Fruit fly (Drosophila melanogaster): ENCODE measurements around the gene CG14563.

CG14563 gene

DNA sequence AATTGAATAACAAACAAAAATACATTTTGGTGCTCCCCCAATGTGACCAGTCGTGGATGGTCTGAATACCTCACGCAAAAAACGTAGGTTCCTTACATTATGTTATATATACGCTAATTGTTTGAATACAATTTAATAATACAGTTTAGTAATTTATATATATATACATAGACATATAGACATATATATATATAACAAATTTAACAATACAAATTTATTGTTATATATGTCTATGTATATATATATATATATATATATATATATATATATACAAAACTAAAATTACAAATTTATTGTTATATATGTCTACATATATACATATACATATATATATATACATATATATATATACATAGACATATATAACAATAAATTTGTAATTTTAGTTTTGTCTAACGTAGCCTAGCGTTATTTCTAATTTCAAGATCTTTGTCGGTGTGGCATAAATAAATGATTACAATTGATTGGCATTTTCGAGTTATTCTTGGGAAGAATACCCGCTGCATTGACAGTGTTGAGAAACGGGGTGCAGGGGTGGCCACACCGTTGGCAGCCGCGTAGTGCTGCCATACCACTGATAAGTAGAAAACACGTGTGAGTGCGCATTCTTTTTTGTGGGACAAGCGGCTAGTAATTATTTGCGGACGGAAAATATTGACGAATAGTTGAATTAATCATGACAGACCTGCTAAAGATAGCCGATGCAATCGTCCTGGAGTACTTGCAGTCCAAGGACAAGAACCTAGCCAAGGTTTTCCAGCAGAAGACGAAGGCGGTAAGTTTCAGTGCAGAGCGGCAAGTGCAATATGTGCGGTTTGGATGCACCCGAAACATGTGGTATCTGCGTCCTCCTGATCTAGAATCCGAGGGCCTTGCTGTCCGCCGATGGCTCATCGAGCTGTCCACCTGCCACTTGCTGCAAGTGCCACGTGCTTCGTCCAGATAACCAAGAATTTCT is 9.7 kb downstream of the CG14563 start, which contains the start of the genes CG7148 and Nopp140 (continued):
- TF ChIP-seq CG6791 (GFP tag; IDR thresholded peaks at IDR 0.05; ENCODE audit: partially characterized antibody): no peak
- peak; percentile 87 for TF ChIP-seq CG1603 (tag; optimal IDR thresholded peaks at IDR 0.05)
- peak; percentile 61 for TF ChIP-seq CG12155 (GFP tag; optimal IDR thresholded peaks at IDR 0.05)
- TF ChIP-seq Xbp1 (GFP tag; optimal IDR thresholded peaks at IDR 0.05): peak; percentile 83
- peak; percentile 3 for TF ChIP-seq CG12219 (GFP tag; optimal IDR thresholded peaks at IDR 0.05)
- TF ChIP-seq zfh2 (GFP tag; optimal IDR thresholded peaks at IDR 0.05): peak; percentile 69
- peak; percentile 40 for TF ChIP-seq p53 (GFP tag; optimal IDR thresholded peaks at IDR 0.05)
- no peak for TF ChIP-seq Neu2 (GFP tag; optimal IDR thresholded peaks at IDR 0.05; ENCODE audit: borderline replicate concordance)
- peak; percentile 71 for TF ChIP-seq sd (tag; optimal IDR thresholded peaks at IDR 0.05)
- TF ChIP-seq HHEX (GFP tag; optimal IDR thresholded peaks at IDR 0.05): peak; percentile 47
- peak; percentile 55 for TF ChIP-seq slou (GFP tag; optimal IDR thresholded peaks at IDR 0.05)
- TF ChIP-seq CG13894 (tag; optimal IDR thresholded peaks at IDR 0.05): peak; percentile 72
- TF ChIP-seq unc-4 (GFP tag; IDR thresholded peaks at IDR 0.05; ENCODE audit: partially characterized antibody): no peak
- TF ChIP-seq CG10431 (GFP tag; optimal IDR thresholded peaks at IDR 0.05): no peak
- TF ChIP-seq so (GFP tag; IDR thresholded peaks at IDR 0.05): 0 out of 3 replicates have a peak, but pooled peaks have one; percentile 55
- TF ChIP-seq CG16863 (GFP tag; optimal IDR thresholded peaks at IDR 0.05): no peak
- peak; percentile 57 for TF ChIP-seq CG1602 (GFP tag; optimal IDR thresholded peaks at IDR 0.05)
- TF ChIP-seq sr (GFP tag; IDR thresholded peaks at IDR 0.05): peak; percentile 8; the same call in 1 of the 3 replicates
- TF ChIP-seq unpg (GFP tag; optimal IDR thresholded peaks at IDR 0.05): peak; percentile 63
- no peak for TF ChIP-seq sens-2 (GFP tag; IDR thresholded peaks at IDR 0.05)
- TF ChIP-seq Tbp (GFP tag; optimal IDR thresholded peaks at IDR 0.05): no peak
- peak; percentile 64; the same call in 2 of the 3 replicates for TF ChIP-seq otp (GFP tag; IDR thresholded peaks at IDR 0.05)
- TF ChIP-seq Lpt (GFP tag; optimal IDR thresholded peaks at IDR 0.05): no peak
- 0 out of 2 replicates have a peak, but pooled peaks have one; percentile 37 for TF ChIP-seq CG14014 (GFP tag; IDR thresholded peaks at IDR 0.05)
- peak; percentile 67 for TF ChIP-seq Fer3 (tag; optimal IDR thresholded peaks at IDR 0.05)
- peak; percentile 10 for TF ChIP-seq CG1792 (GFP tag; optimal IDR thresholded peaks at IDR 0.05)
- TF ChIP-seq cg (GFP tag; optimal IDR thresholded peaks at IDR 0.05): no peak
- TF ChIP-seq dpn (GFP tag; optimal IDR thresholded peaks at IDR 0.05): peak; percentile 62 to 70
- peak; percentile 54 for TF ChIP-seq fd3F (GFP tag; optimal IDR thresholded peaks at IDR 0.05)
- no peak for TF ChIP-seq pan (optimal IDR thresholded peaks at IDR 0.05)
- TF ChIP-seq pan (GFP tag; optimal IDR thresholded peaks at IDR 0.05 in 1 of 2, IDR thresholded peaks at IDR 0.05 in 1 of 2): peak in 1 of 2 experiments; percentile 65
- no peak for TF ChIP-seq h (optimal IDR thresholded peaks at IDR 0.05)
- peak; percentile 83 for TF ChIP-seq CG32532 (GFP tag; IDR thresholded peaks at IDR 0.05)
- TF ChIP-seq btn (GFP tag; optimal IDR thresholded peaks at IDR 0.05): no peak
- TF ChIP-seq CG6854 (GFP tag; optimal IDR thresholded peaks at IDR 0.05): no peak
- TF ChIP-seq nerfin-2 (GFP tag; IDR thresholded peaks at IDR 0.05; ENCODE audit: partially characterized antibody): no peak
- peak; percentile 71; the same call in 2 of the 3 replicates for TF ChIP-seq zfh1 (GFP tag; IDR thresholded peaks at IDR 0.05)
- peak; percentile 87 for TF ChIP-seq ci (GFP tag; IDR thresholded peaks at IDR 0.05)
- TF ChIP-seq Hsf (GFP tag; optimal IDR thresholded peaks at IDR 0.05): peak; percentile 66
- peak; percentile 72 for TF ChIP-seq gem (tag; optimal IDR thresholded peaks at IDR 0.05)
- TF ChIP-seq kay (GFP tag; optimal IDR thresholded peaks at IDR 0.05): peak; percentile 1
- peak; percentile 64 for TF ChIP-seq CG7786 (GFP tag; optimal IDR thresholded peaks at IDR 0.05)
- TF ChIP-seq Trl (optimal IDR thresholded peaks at IDR 0.05): no peak
- TF ChIP-seq Trl (GFP tag; optimal IDR thresholded peaks at IDR 0.05): peak; percentile 70
- TF ChIP-seq eve (GFP tag; optimal IDR thresholded peaks at IDR 0.05): no peak
- TF ChIP-seq Dp (GFP tag; optimal IDR thresholded peaks at IDR 0.05): peak; percentile 34
- TF ChIP-seq sug (tag; optimal IDR thresholded peaks at IDR 0.05): peak; percentile 66
- peak; percentile 69 for TF ChIP-seq CG5245 (GFP tag; optimal IDR thresholded peaks at IDR 0.05)
- no peak for TF ChIP-seq sim (GFP tag; IDR thresholded peaks at IDR 0.05)
- peak; percentile 47 for TF ChIP-seq pum (GFP tag; optimal IDR thresholded peaks at IDR 0.05)

Data from whole organism, embryonic.